Worm (Caenorhabditis elegans): ENCODE data around the gene T22E5.1.

The T22E5.1 gene

DNA sequence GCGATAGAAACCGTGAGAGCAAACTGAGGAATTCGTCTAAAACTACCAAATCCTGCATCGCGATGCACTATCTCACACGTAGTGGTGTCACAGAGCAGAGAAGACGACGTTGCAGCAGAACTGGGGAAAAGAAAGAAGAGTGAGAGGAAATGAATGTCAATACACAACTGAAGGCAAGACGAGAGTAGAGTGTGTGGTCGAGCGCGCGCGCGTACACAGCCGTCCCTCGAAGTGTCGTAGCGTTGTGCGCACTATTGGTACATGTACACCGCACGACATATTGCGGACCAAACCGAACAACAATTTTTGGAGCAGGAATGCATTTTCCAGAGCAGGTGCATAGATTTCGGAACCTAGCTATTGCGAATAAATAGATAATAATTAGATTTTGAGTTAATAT is 34.3 kb upstream of the T22E5.1 start (continued):
- TF ChIP-seq snpc-4 (tag; optimal IDR thresholded peaks at IDR 0.05) (no peak), fos-1 (tag; optimal IDR thresholded peaks at IDR 0.05) (no peak)

DNA sequence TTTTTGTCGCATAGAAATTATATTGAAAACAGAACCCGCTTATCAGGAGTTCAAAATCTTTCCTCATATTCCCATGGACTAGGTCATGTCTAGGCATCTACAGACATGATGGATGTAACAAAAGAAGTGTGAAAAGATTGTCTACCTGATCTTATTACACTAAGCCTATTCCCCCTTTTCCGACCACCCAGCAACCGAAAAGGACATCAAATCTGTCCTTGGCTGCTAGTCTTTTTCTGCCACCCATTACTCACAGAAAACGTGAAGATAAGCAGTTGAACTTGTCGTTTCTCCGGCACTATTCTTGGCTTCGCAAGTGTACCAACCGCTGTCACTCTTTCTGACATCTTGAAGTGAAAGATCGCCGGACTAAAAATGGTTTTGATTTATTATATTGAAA is 29.7 kb upstream of the T22E5.1 start:
- no peak for TF ChIP-seq nhr-42 (GFP tag; IDR thresholded peaks at IDR 0.05)
- peak in 1 of 2 experiments; percentile 74 for TF ChIP-seq unc-62 (GFP tag; optimal IDR thresholded peaks at IDR 0.05 in 1 of 2)
- TF ChIP-seq unc-62 (tag; optimal IDR thresholded peaks at IDR 0.05), result no peak

DNA sequence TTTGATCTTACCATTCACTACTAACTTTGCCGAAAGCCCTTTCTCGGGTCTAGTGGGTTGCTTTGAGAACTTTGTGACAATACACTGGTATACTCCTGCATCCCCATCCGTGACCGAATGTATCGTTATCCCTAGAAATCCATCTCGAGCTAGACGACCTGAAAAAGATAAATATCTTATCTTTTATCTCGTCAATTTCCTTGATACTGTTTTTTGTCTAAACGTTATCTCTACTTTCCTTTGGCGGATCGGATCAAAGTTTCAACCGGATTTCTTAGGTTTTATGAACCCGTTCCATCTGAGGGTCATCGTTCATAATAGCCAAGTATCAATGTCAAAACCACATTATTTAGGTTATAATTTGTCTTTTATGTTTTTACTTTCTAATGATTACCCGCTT is 28.1 kb upstream of the T22E5.1 start:
- TF ChIP-seq ama-1 (optimal IDR thresholded peaks at IDR 0.05), result no peak
- no peak for TF ChIP-seq nhr-48 (tag; optimal IDR thresholded peaks at IDR 0.05)
- TF ChIP-seq daf-8 (GFP tag; IDR thresholded peaks at IDR 0.05), result no peak
- no peak for TF ChIP-seq D1046.2 (GFP tag; IDR thresholded peaks at IDR 0.05)
- TF ChIP-seq aha-1 (tag), result peak; percentile 12

DNA sequence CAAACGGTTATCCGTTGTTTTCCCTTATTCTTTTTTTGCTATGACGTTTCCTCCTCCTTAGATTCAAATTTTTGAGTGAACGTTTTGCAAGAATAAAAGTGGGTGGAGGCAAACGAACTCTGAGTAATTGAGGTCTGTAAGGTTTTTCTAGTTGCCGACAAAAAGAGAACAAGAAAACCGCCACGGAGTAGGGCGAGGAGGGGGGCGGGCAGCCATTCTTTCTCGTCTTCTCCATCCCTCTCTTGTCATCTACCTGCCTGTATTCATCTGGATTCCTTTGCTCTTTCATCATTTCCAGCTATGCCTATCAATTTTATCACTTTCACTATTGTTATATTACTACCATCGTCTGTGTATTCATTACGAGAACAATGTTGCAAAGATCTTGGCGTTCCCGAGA is 27.5 kb upstream of the T22E5.1 start, which contains the start of gene igdb-3:
Gene igdb-3 (plus strand): TSS at position 301 of the 400 bp plus-strand sequence.
- TF ChIP-seq aha-1 (tag), result peak; percentile 70
- no peak for TF ChIP-seq mes-2 (tag; optimal IDR thresholded peaks at IDR 0.05; ENCODE audit: poor library complexity, severe bottlenecking)
- TF ChIP-seq ZK337.2 (GFP tag; IDR thresholded peaks at IDR 0.05), result no peak
- TF ChIP-seq hlh-30 (tag; optimal IDR thresholded peaks at IDR 0.05; ENCODE audit: insufficient read depth), result no peak
- no peak for TF ChIP-seq ZK546.5 (tag; optimal IDR thresholded peaks at IDR 0.05)
- no peak for TF ChIP-seq zip-11 (GFP tag; IDR thresholded peaks at IDR 0.05)
- TF ChIP-seq daf-19 (GFP tag; conservative IDR thresholded peaks at IDR 0.05), result no peak
- peak in 1 of 2 experiments; percentile 18 for TF ChIP-seq unc-62 (GFP tag; optimal IDR thresholded peaks at IDR 0.05 in 1 of 2)
- TF ChIP-seq unc-62 (tag; optimal IDR thresholded peaks at IDR 0.05), result no peak
- TF ChIP-seq nhr-11 (tag; optimal IDR thresholded peaks at IDR 0.05), result no peak
- TF ChIP-seq Y75B8A.6 (GFP tag; IDR thresholded peaks at IDR 0.05), result no peak
- no peak for TF ChIP-seq ztf-11 (tag; optimal IDR thresholded peaks at IDR 0.05)

ce11 chrX:6388639-6389038 is 24.0 kb upstream of the T22E5.1 start:
- TF ChIP-seq zfp-2 (tag; optimal IDR thresholded peaks at IDR 0.05), result no peak

- TF ChIP-seq hmg-1.1 (GFP tag; IDR thresholded peaks at IDR 0.05) (no peak), ama-1 (optimal IDR thresholded peaks at IDR 0.05) (no peak), nhr-77 (tag; optimal IDR thresholded peaks at IDR 0.05) (no peak), aha-1 (tag) (no peak), mdl-1 (tag; optimal IDR thresholded peaks at IDR 0.05) (no peak), zfp-2 (tag; optimal IDR thresholded peaks at IDR 0.05) (no peak), Y5F2A.4 (GFP tag; optimal IDR thresholded peaks at IDR 0.05) (no peak), vab-7 (GFP tag; IDR thresholded peaks at IDR 0.05) (no peak), tra-1 (GFP tag; IDR thresholded peaks at IDR 0.05) (no peak)
Measured at ce11 chrX:6391491-6391890, 21.2 kb upstream of the T22E5.1 start, which contains the start of gene igcm-2. Gene igcm-2 (minus strand): TSS chrX:6391591.

- TF ChIP-seq unc-62 (GFP tag; optimal IDR thresholded peaks at IDR 0.05 in 1 of 2) (peak in 1 of 2 experiments; percentile 3), unc-62 (tag; optimal IDR thresholded peaks at IDR 0.05) (no peak), lin-39 (tag; optimal IDR thresholded peaks at IDR 0.05) (no peak), aha-1 (tag) (peak; percentile 75), nhr-11 (tag; optimal IDR thresholded peaks at IDR 0.05) (peak; percentile 27)
Measured at ce11 chrX:6399450-6399849, 13.2 kb upstream of the T22E5.1 start.

- no peak for TF ChIP-seq dmd-9 (GFP tag; IDR thresholded peaks at IDR 0.05)
- no peak for TF ChIP-seq D1046.2 (GFP tag; IDR thresholded peaks at IDR 0.05)
- TF ChIP-seq egl-43 (GFP tag; IDR thresholded peaks at IDR 0.05), result no peak
Measured at ce11 chrX:6403122-6403521, 9.6 kb upstream of the T22E5.1 start, which contains the start of gene glt-4. Gene glt-4 (plus strand): TSS chrX:6403422.
